Fruit fly (Drosophila melanogaster) whole organism, embryonic: ENCODE measurements around the gene lbl.

Experiments used
- B-H1 ChIP-seq: fragments of 200-800 bp; sonication (Bioruptor generic); IDR thresholded peaks from 3 replicates; pipeline ENCODE4 v1.3.6; 2022; ENCODE audit warnings: missing biosample characterization, missing genetic modification characterization
- CG10366 ChIP-seq: fragments of 200-800 bp; sonication (Bioruptor generic); IDR thresholded peaks from 2 replicates; pipeline ENCODE4 v1.3.6; 2022; ENCODE audit warnings: missing biosample characterization, missing genetic modification characterization
- CG10979 ChIP-seq: fragments of 200-800 bp; sonication (Bioruptor generic); optimal IDR thresholded peaks from 2 replicates; lab custom pipeline; 2018; ENCODE audit warnings: missing biosample characterization, mild to moderate bottlenecking, missing genetic modification characterization, moderate library complexity
- CG11085 ChIP-seq: fragments of 200-800 bp; sonication (Bioruptor generic); IDR thresholded peaks from 2 replicates; pipeline ENCODE4 v1.3.6; 2022; ENCODE audit warnings: missing biosample characterization, missing genetic modification characterization
- CG15269 ChIP-seq: fragments of 200-800 bp; sonication (Bioruptor generic); optimal IDR thresholded peaks from 2 replicates; lab custom pipeline; 2018; ENCODE audit warnings: missing biosample characterization, mild to moderate bottlenecking, missing genetic modification characterization, moderate library complexity
- CG16815 ChIP-seq: fragments of 200-800 bp; sonication (Bioruptor generic); optimal IDR thresholded peaks from 3 replicates; lab custom pipeline; 2017; ENCODE audit warnings: missing biosample characterization, mild to moderate bottlenecking, missing genetic modification characterization
- CG17359 ChIP-seq: fragments of 200-800 bp; sonication (Bioruptor generic); optimal IDR thresholded peaks from 3 replicates; lab custom pipeline; 2018; ENCODE audit warnings: missing biosample characterization, mild to moderate bottlenecking, missing genetic modification characterization, moderate library complexity
- CG18619 ChIP-seq: fragments of 200-800 bp; sonication (Bioruptor generic); optimal IDR thresholded peaks from 3 replicates; lab custom pipeline; 2017; ENCODE audit warnings: missing biosample characterization, mild to moderate bottlenecking, missing genetic modification characterization
- CG30403 ChIP-seq: fragments of 200-800 bp; sonication (Bioruptor generic); optimal IDR thresholded peaks from 3 replicates; lab custom pipeline; 2016; ENCODE audit warnings: missing biosample characterization, missing genetic modification characterization
- CG32532 ChIP-seq: fragments of 200-800 bp; sonication (Bioruptor generic); IDR thresholded peaks from 2 replicates; pipeline ENCODE4 v1.3.6; 2022; ENCODE audit warnings: missing biosample characterization, missing genetic modification characterization
- CG32767 ChIP-seq: fragments of 200-800 bp; sonication (Bioruptor generic); IDR thresholded peaks from 2 replicates; pipeline ENCODE4 v1.3.6; 2022; ENCODE audit warnings: missing biosample characterization, missing genetic modification characterization
- CG3281 ChIP-seq: fragments of 200-800 bp; sonication (Bioruptor generic); optimal IDR thresholded peaks from 3 replicates; lab custom pipeline; 2017; ENCODE audit warnings: missing biosample characterization, mild to moderate bottlenecking, missing genetic modification characterization
- CG34224 ChIP-seq: fragments of 200-800 bp; sonication (Bioruptor generic); IDR thresholded peaks from 3 replicates; pipeline ENCODE4 v1.3.6; 2022; ENCODE audit warnings: missing biosample characterization, missing genetic modification characterization; ENCODE audit not compliant: partially characterized antibody
- CG34376 ChIP-seq: fragments of 200-800 bp; sonication (Bioruptor generic); optimal IDR thresholded peaks from 2 replicates; lab custom pipeline; 2018; ENCODE audit warnings: missing biosample characterization, mild to moderate bottlenecking, missing genetic modification characterization
- CG6254 ChIP-seq: fragments of 200-800 bp; sonication (Bioruptor generic); optimal IDR thresholded peaks from 3 replicates; lab custom pipeline; 2017; ENCODE audit warnings: mild to moderate bottlenecking, missing biosample characterization, missing genetic modification reagents, missing genetic modification characterization
- CTCF ChIP-seq: fragments of 200-800 bp; sonication (Bioruptor generic); optimal IDR thresholded peaks from 2 replicates; lab custom pipeline; 2017; ENCODE audit warnings: missing biosample characterization, mild to moderate bottlenecking, missing genetic modification characterization, moderate library complexity
- Chrac-16 ChIP-seq: fragments of 200-800 bp; sonication (Bioruptor generic); optimal IDR thresholded peaks from 3 replicates; lab custom pipeline; 2016; ENCODE audit warnings: missing biosample characterization, missing genetic modification characterization
- D19B ChIP-seq: fragments of 200-800 bp; sonication (Bioruptor generic); optimal IDR thresholded peaks from 2 replicates; lab custom pipeline; 2017; ENCODE audit warnings: missing biosample characterization, mild to moderate bottlenecking, missing genetic modification characterization
- Dip3 ChIP-seq: fragments of 200-800 bp; sonication (Bioruptor generic); optimal IDR thresholded peaks from 3 replicates; lab custom pipeline; 2016; ENCODE audit warnings: missing biosample characterization, missing genetic modification characterization
- E2f1 ChIP-seq: fragments of 200-800 bp; sonication (Bioruptor generic); IDR thresholded peaks from 2 replicates; pipeline ENCODE4 v1.3.6; 2022; ENCODE audit warnings: missing biosample characterization, missing genetic modification characterization
- Gsc ChIP-seq: fragments of 200-800 bp; sonication (Bioruptor generic); IDR thresholded peaks from 2 replicates; pipeline ENCODE4 v1.3.6; 2022; ENCODE audit warnings: missing biosample characterization, missing genetic modification characterization
- H2.0 ChIP-seq: fragments of 200-800 bp; sonication (Bioruptor generic); IDR thresholded peaks from 2 replicates; pipeline ENCODE4 v1.3.6; 2022; ENCODE audit warnings: missing biosample characterization, missing genetic modification characterization
- HLH4C ChIP-seq: fragments of 200-800 bp; sonication (Bioruptor generic); IDR thresholded peaks from 3 replicates; pipeline ENCODE4 v1.3.6; 2022; ENCODE audit warnings: missing biosample characterization, missing genetic modification characterization; ENCODE audit not compliant: partially characterized antibody
- Hey ChIP-seq: fragments of 200-800 bp; sonication (Bioruptor generic); optimal IDR thresholded peaks from 3 replicates; lab custom pipeline; 2018; ENCODE audit warnings: missing biosample characterization, mild to moderate bottlenecking, missing genetic modification characterization
- Kr ChIP-seq: fragments of 200-800 bp; sonication (Bioruptor generic); optimal IDR thresholded peaks from 2 replicates; lab custom pipeline; 2017; ENCODE audit warnings: missing biosample characterization, mild to moderate bottlenecking, missing genetic modification characterization
- Lim3 ChIP-seq: fragments of 200-800 bp; sonication (Bioruptor generic); IDR thresholded peaks from 2 replicates; pipeline ENCODE4 v1.3.6; 2022; ENCODE audit warnings: missing biosample characterization, missing genetic modification characterization
- Optix ChIP-seq: fragments of 200-800 bp; sonication (Bioruptor generic); IDR thresholded peaks from 3 replicates; pipeline ENCODE4 v1.3.6; 2022; ENCODE audit warnings: missing biosample characterization, missing genetic modification characterization
- Scr ChIP-seq: fragments of 200-800 bp; sonication (Bioruptor generic); IDR thresholded peaks from 2 replicates; pipeline ENCODE4 v1.3.6; 2022; ENCODE audit warnings: missing biosample characterization, missing genetic modification characterization; ENCODE audit not compliant: partially characterized antibody
- Sry-δ ChIP-seq: fragments of 200-800 bp; sonication (Bioruptor generic); optimal IDR thresholded peaks from 2 replicates; lab custom pipeline; 2016; ENCODE audit warnings: missing biosample characterization, missing genetic modification characterization
- ac ChIP-seq: fragments of 200-800 bp; sonication (Bioruptor generic); optimal IDR thresholded peaks from 3 replicates; lab custom pipeline; 2017; ENCODE audit warnings: missing biosample characterization, mild to moderate bottlenecking, missing genetic modification characterization
- al ChIP-seq: fragments of 200-800 bp; sonication (Bioruptor generic); IDR thresholded peaks from 2 replicates; pipeline ENCODE4 v1.3.6; 2022; ENCODE audit warnings: missing biosample characterization, missing genetic modification characterization
- ase ChIP-seq: fragments of 200-800 bp; sonication (Bioruptor generic); IDR thresholded peaks from 3 replicates; pipeline ENCODE4 v1.3.6; 2022; ENCODE audit warnings: missing biosample characterization, missing genetic modification characterization
- esg ChIP-seq: fragments of 200-800 bp; sonication (Bioruptor generic); conservative IDR thresholded peaks from 2 replicates; pipeline ENCODE4 v1.3.6; 2022; ENCODE audit warnings: missing biosample characterization, missing genetic modification characterization
- fd64A ChIP-seq: fragments of 200-800 bp; sonication (Bioruptor generic); optimal IDR thresholded peaks from 3 replicates; lab custom pipeline; 2018; ENCODE audit warnings: missing biosample characterization, mild to moderate bottlenecking, missing genetic modification characterization
- gsb-n ChIP-seq: fragments of 200-800 bp; sonication (Bioruptor generic); optimal IDR thresholded peaks from 3 replicates; lab custom pipeline; 2018; ENCODE audit warnings: missing biosample characterization, mild to moderate bottlenecking, missing genetic modification characterization
- lov ChIP-seq, 2 experiments: fragments of 200-800 bp in 1 of 2; fragments of >200 bp in 1 of 2; sonication (Bioruptor generic) in 1 of 2; IDR thresholded peaks in 1 of 2; optimal IDR thresholded peaks in 1 of 2; 2 replicates in 1 of 2; 3 replicates in 1 of 2; pipeline versions ENCODE4 v1.3.6 to Lab custom; 2017 to 2022; ENCODE audit warnings: missing biosample characterization in 1 of 2, missing genetic modification characterization in 1 of 2
- mld ChIP-seq: fragments of 200-800 bp; sonication (Bioruptor generic); IDR thresholded peaks from 3 replicates; pipeline ENCODE4 v1.3.6; 2022; ENCODE audit warnings: missing biosample characterization, missing genetic modification characterization; ENCODE audit not compliant: partially characterized antibody
- nmo ChIP-seq: fragments of 200-800 bp; sonication (Bioruptor generic); optimal IDR thresholded peaks from 2 replicates; lab custom pipeline; 2018; ENCODE audit warnings: missing biosample characterization, mild to moderate bottlenecking, missing genetic modification characterization, moderate library complexity
- nom ChIP-seq: fragments of 200-800 bp; sonication (Bioruptor generic); optimal IDR thresholded peaks from 2 replicates; lab custom pipeline; 2017; ENCODE audit warnings: missing biosample characterization, missing genetic modification characterization, mild to moderate bottlenecking, moderate library complexity, missing genetic modification reagents
- odd ChIP-seq: fragments of 200-800 bp; sonication (Bioruptor generic); optimal IDR thresholded peaks from 2 replicates; lab custom pipeline; 2017; ENCODE audit warnings: missing biosample characterization, mild to moderate bottlenecking, missing genetic modification characterization
- otp ChIP-seq: fragments of 200-800 bp; sonication (Bioruptor generic); IDR thresholded peaks from 3 replicates; pipeline ENCODE4, ENCODE4 v1.3.6; 2022; ENCODE audit warnings: missing biosample characterization, missing genetic modification characterization
- row ChIP-seq: fragments of 200-800 bp; sonication (Bioruptor generic); IDR thresholded peaks from 3 replicates; pipeline ENCODE4 v1.3.6; 2022; ENCODE audit warnings: missing biosample characterization, missing genetic modification characterization
- scrt ChIP-seq: fragments of 200-800 bp; sonication (Bioruptor generic); optimal IDR thresholded peaks from 2 replicates; lab custom pipeline; 2018; ENCODE audit warnings: missing biosample characterization, mild to moderate bottlenecking, missing genetic modification characterization, moderate library complexity
- sim ChIP-seq: fragments of 200-800 bp; sonication (Bioruptor generic); IDR thresholded peaks from 2 replicates; pipeline ENCODE4 v1.3.6; 2022; ENCODE audit warnings: missing biosample characterization, missing genetic modification characterization
- tna ChIP-seq: fragments of 200-800 bp; sonication (Bioruptor generic); IDR thresholded peaks from 2 replicates; pipeline ENCODE4 v1.3.6; 2022; ENCODE audit warnings: missing biosample characterization, missing genetic modification characterization; ENCODE audit not compliant: partially characterized antibody
- toy ChIP-seq: fragments of 200-800 bp; sonication (Bioruptor generic); IDR thresholded peaks from 2 replicates; pipeline ENCODE4 v1.3.6; 2022; ENCODE audit warnings: missing biosample characterization, missing genetic modification characterization
- trem ChIP-seq: fragments of 200-800 bp; optimal IDR thresholded peaks from 3 replicates; lab custom pipeline; 2019; ENCODE audit warnings: missing biosample characterization, mild to moderate bottlenecking, missing genetic modification characterization, moderate library complexity
- ttk ChIP-seq: fragments of 200-800 bp; sonication (Bioruptor generic); IDR thresholded peaks from 2 replicates; pipeline ENCODE4 v2.1.2; 2022; ENCODE audit warnings: missing biosample characterization, missing genetic modification characterization
- vfl ChIP-seq: fragments of 200-800 bp; sonication (Bioruptor generic); optimal IDR thresholded peaks from 2 replicates; lab custom pipeline; 2016; ENCODE audit warnings: missing biosample characterization, missing genetic modification characterization

Gene lbl

DNA sequence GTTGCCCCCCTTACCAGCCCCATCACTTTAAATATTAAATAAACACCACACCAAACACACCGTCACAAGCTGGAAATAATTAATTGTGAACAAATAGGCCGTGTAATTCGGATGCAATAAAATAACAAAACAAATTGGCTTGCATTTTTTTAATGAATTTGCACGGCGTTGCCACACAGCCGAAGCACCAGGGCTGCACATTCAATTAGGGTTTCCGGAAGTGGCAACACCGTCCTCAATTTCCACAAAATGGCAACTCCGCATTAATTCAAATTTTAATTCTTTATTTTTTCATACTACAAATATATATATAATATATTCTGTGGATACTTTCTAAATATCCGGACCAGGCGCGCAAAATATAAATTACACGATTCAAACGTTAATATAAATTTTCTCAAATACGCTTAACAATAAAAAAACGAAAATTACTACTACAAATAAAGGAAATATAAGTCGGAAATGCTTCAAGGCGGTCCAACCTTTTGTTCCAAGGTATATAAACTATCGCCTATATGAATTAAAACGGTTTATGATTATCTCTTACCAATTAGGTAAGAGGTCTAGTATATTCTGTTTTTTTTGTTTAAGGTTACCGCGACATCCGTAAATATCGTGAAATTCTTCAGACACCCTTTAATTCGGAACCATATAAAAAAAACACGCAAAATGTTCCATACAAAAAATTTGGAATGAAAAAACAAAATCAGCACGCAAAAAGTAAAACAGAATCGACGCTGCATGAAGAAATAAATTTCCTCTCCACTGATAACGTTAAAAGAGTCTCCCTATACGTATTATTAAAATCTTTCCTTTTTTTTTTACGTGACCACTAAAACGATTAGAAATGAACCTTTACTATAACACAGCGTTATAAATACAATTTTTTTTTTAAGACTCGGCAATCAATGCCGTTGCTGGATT, 60.3 kb downstream of the lbl start (continued):
- TF ChIP-seq CG32532 (GFP tag; lab: Robert Waterston, UW) (peak; percentile 53), row (GFP tag; lab: Robert Waterston, UW) (peak; percentile 61; the same call in 2 of the 3 replicates), ase (GFP tag; lab: Robert Waterston, UW) (no peak), CG34376 (GFP tag; lab: Kevin White, UChicago) (peak; percentile 64), Kr (no peak), fd64A (GFP tag; lab: Kevin White, UChicago) (no peak), ac (no peak), CG32767 (GFP tag; lab: Robert Waterston, UW) (no peak), toy (GFP tag; lab: Robert Waterston, UW) (no peak), CG18619 (peak; percentile 43), CTCF (GFP tag; lab: Kevin White, UChicago) (peak; percentile 46), HLH4C (GFP tag; lab: Robert Waterston, UW) (no peak; the same call in 2 of the 3 replicates), otp (GFP tag; lab: Robert Waterston, UW) (peak; percentile 76), nmo (GFP tag; lab: Kevin White, UChicago) (peak; percentile 34), odd (GFP tag; lab: Kevin White, UChicago) (no peak), CG10979 (tag; lab: Kevin White, UChicago) (peak; percentile 7), sim (GFP tag; lab: Robert Waterston, UW) (no peak), CG16815 (GFP tag; lab: Kevin White, UChicago) (no peak), CG10366 (GFP tag; lab: Robert Waterston, UW) (peak; percentile 15; the same call in 1 of the 2 replicates), mld (no peak), nom (GFP tag; lab: Kevin White, UChicago) (no peak), Lim3 (GFP tag; lab: Robert Waterston, UW) (no peak), E2f1 (GFP tag; lab: Robert Waterston, UW) (peak; percentile 26; the same call in 1 of the 2 replicates), CG6254 (no peak), esg (no peak), ttk (GFP tag; lab: Robert Waterston, UW) (no peak), al (0 out of 2 replicates have a peak, but pooled peaks have one; percentile 8), tna (GFP tag; lab: Robert Waterston, UW) (no peak), CG17359 (peak; percentile 23), Sry-δ (GFP tag; lab: Kevin White, UChicago) (peak; percentile 50), Scr (GFP tag; lab: Robert Waterston, UW) (no peak), Gsc (GFP tag; lab: Robert Waterston, UW) (no peak), vfl (no peak), Optix (no peak), CG30403 (GFP tag; lab: Kevin White, UChicago) (peak; percentile 21), Chrac-16 (GFP tag; lab: Kevin White, UChicago) (no peak), H2.0 (GFP tag; lab: Robert Waterston, UW) (no peak), lov (optimal IDR thresholded peaks at IDR 0.05; lab: Kevin White, UChicago) (no peak), lov (GFP tag; IDR thresholded peaks at IDR 0.05; lab: Robert Waterston, UW) (no peak), D19B (GFP tag; lab: Kevin White, UChicago) (no peak), CG15269 (tag; lab: Kevin White, UChicago) (no peak), B-H1 (GFP tag; lab: Robert Waterston, UW) (no peak), CG11085 (0 out of 2 replicates have a peak, but pooled peaks have one; percentile 17), CG34224 (GFP tag; lab: Robert Waterston, UW) (no peak), Dip3 (no peak), scrt (GFP tag; lab: Kevin White, UChicago) (no peak), gsb-n (tag; lab: Kevin White, UChicago) (peak; percentile 0), trem (peak; percentile 80), CG3281 (GFP tag; lab: Kevin White, UChicago) (peak; percentile 72), Hey (peak; percentile 41)
